Fruit fly (Drosophila melanogaster) whole organism, embryonic: ENCODE measurements around the gene CG31223.

Experiments used
- CG10321 ChIP-seq: fragments of 200-800 bp; sonication (Bioruptor generic); IDR thresholded peaks from 2 replicates; pipeline ENCODE4 v1.3.6; 2022; ENCODE audit warnings: missing biosample characterization, missing genetic modification characterization
- CG10565 ChIP-seq: fragments of 200-800 bp; sonication (Bioruptor generic); optimal IDR thresholded peaks from 3 replicates; lab custom pipeline; 2016; ENCODE audit warnings: missing biosample characterization, mild to moderate bottlenecking, missing genetic modification characterization
- CG11247 ChIP-seq: fragments of 200-800 bp; sonication (Bioruptor generic); IDR thresholded peaks from 2 replicates; pipeline ENCODE4 v1.3.6; 2022; ENCODE audit warnings: missing biosample characterization, missing genetic modification characterization
- CG11723 ChIP-seq: fragments of 200-800 bp; sonication (Bioruptor generic); optimal IDR thresholded peaks from 2 replicates; lab custom pipeline; 2017; ENCODE audit warnings: missing biosample characterization, mild to moderate bottlenecking, missing genetic modification characterization
- CG1233 ChIP-seq: fragments of 200-800 bp; sonication (Bioruptor generic); optimal IDR thresholded peaks from 4 replicates; lab custom pipeline; 2018; ENCODE audit warnings: missing biosample characterization, mild to moderate bottlenecking, missing genetic modification characterization
- CG13624 ChIP-seq: fragments of 200-800 bp; sonication (Bioruptor generic); optimal IDR thresholded peaks from 2 replicates; lab custom pipeline; 2016; ENCODE audit warnings: missing biosample characterization, missing genetic modification characterization
- CG14710 ChIP-seq: fragments of 200-800 bp; sonication (Bioruptor generic); optimal IDR thresholded peaks from 3 replicates; lab custom pipeline; 2019; ENCODE audit warnings: missing biosample characterization, mild to moderate bottlenecking, missing genetic modification characterization, moderate library complexity
- CG14860 ChIP-seq: fragments of 200-800 bp; sonication (Bioruptor generic); IDR thresholded peaks from 3 replicates; pipeline ENCODE4 v1.3.6; 2022; ENCODE audit warnings: missing biosample characterization, missing genetic modification characterization; ENCODE audit not compliant: partially characterized antibody
- CG17385 ChIP-seq: fragments of 200-800 bp; sonication (Bioruptor generic); optimal IDR thresholded peaks from 3 replicates; lab custom pipeline; 2018; ENCODE audit warnings: missing biosample characterization, mild to moderate bottlenecking, missing genetic modification characterization
- CG18476 ChIP-seq: fragments of 200-800 bp; sonication (Bioruptor generic); optimal IDR thresholded peaks from 2 replicates; lab custom pipeline; 2016; ENCODE audit warnings: missing biosample characterization, mild to moderate bottlenecking, missing genetic modification characterization
- CG2202 ChIP-seq: fragments of 200-800 bp; sonication (Bioruptor generic); optimal IDR thresholded peaks from 2 replicates; lab custom pipeline; 2018; ENCODE audit warnings: missing biosample characterization, mild to moderate bottlenecking, missing genetic modification characterization
- CG31441 ChIP-seq: fragments of 200-800 bp; sonication (Bioruptor generic); IDR thresholded peaks from 2 replicates; pipeline ENCODE4 v1.3.6; 2022; ENCODE audit warnings: missing biosample characterization, missing genetic modification characterization
- CG32532 ChIP-seq: fragments of 200-800 bp; sonication (Bioruptor generic); IDR thresholded peaks from 2 replicates; pipeline ENCODE4 v1.3.6; 2022; ENCODE audit warnings: missing biosample characterization, missing genetic modification characterization
- CG34422 ChIP-seq: fragments of 200-800 bp; sonication (Bioruptor generic); IDR thresholded peaks from 3 replicates; pipeline ENCODE4 v1.3.6; 2022; ENCODE audit warnings: missing biosample characterization, missing genetic modification characterization
- CG3838 ChIP-seq: fragments of 200-800 bp; sonication (Bioruptor generic); optimal IDR thresholded peaks from 3 replicates; lab custom pipeline; 2016; ENCODE audit warnings: missing biosample characterization, missing genetic modification characterization
- CG3995 ChIP-seq: fragments of 200-800 bp; sonication (Bioruptor generic); optimal IDR thresholded peaks from 3 replicates; lab custom pipeline; 2016; ENCODE audit warnings: missing biosample characterization, missing genetic modification characterization
- CG7987 ChIP-seq: fragments of 200-800 bp; sonication (Bioruptor generic); optimal IDR thresholded peaks from 2 replicates; lab custom pipeline; 2018; ENCODE audit warnings: missing biosample characterization, mild to moderate bottlenecking, missing genetic modification characterization, moderate library complexity
- D ChIP-seq, 2 experiments: fragments of 200-800 bp in 1 of 2; fragments of >200 bp in 1 of 2; sonication (Bioruptor generic) in 1 of 2; optimal IDR thresholded peaks; 2 replicates in 1 of 2; 3 replicates in 1 of 2; lab custom pipeline; 2017; ENCODE audit warnings: mild to moderate bottlenecking in 1 of 2, missing biosample characterization in 1 of 2, missing genetic modification characterization in 1 of 2, missing genetic modification reagents in 1 of 2
- Deaf1 ChIP-seq: fragments of 200-800 bp; optimal IDR thresholded peaks from 3 replicates; lab custom pipeline; 2019; ENCODE audit warnings: missing biosample characterization, mild to moderate bottlenecking, missing genetic modification characterization, moderate library complexity
- Dip2 ChIP-seq: fragments of 200-800 bp; sonication (Bioruptor generic); IDR thresholded peaks from 2 replicates; pipeline ENCODE4 v1.3.6; 2022; ENCODE audit warnings: missing biosample characterization, missing genetic modification characterization
- Dll ChIP-seq: fragments of 200-800 bp; sonication (Bioruptor generic); IDR thresholded peaks from 4 replicates; pipeline ENCODE4 v1.3.6; 2022; ENCODE audit warnings: missing biosample characterization, missing genetic modification characterization; ENCODE audit not compliant: partially characterized antibody
- Drgx ChIP-seq: fragments of 200-800 bp; sonication (Bioruptor generic); IDR thresholded peaks from 2 replicates; pipeline ENCODE4 v1.3.6; 2022; ENCODE audit warnings: missing biosample characterization, missing genetic modification characterization
- Elba2 ChIP-seq: fragments of 200-800 bp; sonication (Bioruptor generic); optimal IDR thresholded peaks from 3 replicates; lab custom pipeline; 2016; ENCODE audit warnings: missing biosample characterization, missing genetic modification characterization
- Hey ChIP-seq: fragments of 200-800 bp; sonication (Bioruptor generic); optimal IDR thresholded peaks from 3 replicates; lab custom pipeline; 2018; ENCODE audit warnings: missing biosample characterization, mild to moderate bottlenecking, missing genetic modification characterization
- HmgZ ChIP-seq: fragments of 200-800 bp; sonication (Bioruptor generic); optimal IDR thresholded peaks from 2 replicates; lab custom pipeline; 2018; ENCODE audit warnings: missing biosample characterization, mild to moderate bottlenecking, missing genetic modification characterization
- Hmx ChIP-seq: fragments of 200-800 bp; sonication (Bioruptor generic); optimal IDR thresholded peaks from 2 replicates; lab custom pipeline; 2016; ENCODE audit warnings: missing biosample characterization, missing genetic modification characterization
- MBD-R2 ChIP-seq: fragments of 200-800 bp; sonication (Bioruptor generic); IDR thresholded peaks from 2 replicates; pipeline ENCODE4 v1.3.6; 2022; ENCODE audit warnings: missing biosample characterization, missing genetic modification characterization
- Myb ChIP-seq: fragments of 200-800 bp; sonication (Bioruptor generic); optimal IDR thresholded peaks from 2 replicates; lab custom pipeline; 2016; ENCODE audit warnings: missing biosample characterization, missing genetic modification characterization
- PHDP ChIP-seq: fragments of 200-800 bp; sonication (Bioruptor generic); optimal IDR thresholded peaks from 3 replicates; lab custom pipeline; 2018; ENCODE audit warnings: missing biosample characterization, mild to moderate bottlenecking, missing genetic modification characterization, moderate library complexity
- Sin3A ChIP-seq: fragments of >200 bp; optimal IDR thresholded peaks from 2 replicates; lab custom pipeline; 2018
- Sry-δ ChIP-seq: fragments of 200-800 bp; sonication (Bioruptor generic); optimal IDR thresholded peaks from 2 replicates; lab custom pipeline; 2016; ENCODE audit warnings: missing biosample characterization, missing genetic modification characterization
- ac ChIP-seq: fragments of 200-800 bp; sonication (Bioruptor generic); optimal IDR thresholded peaks from 3 replicates; lab custom pipeline; 2017; ENCODE audit warnings: missing biosample characterization, mild to moderate bottlenecking, missing genetic modification characterization
- bab2 ChIP-seq: fragments of 200-800 bp; sonication (Bioruptor generic); optimal IDR thresholded peaks from 2 replicates; lab custom pipeline; 2016; ENCODE audit warnings: missing biosample characterization, missing genetic modification characterization
- bigmax ChIP-seq: fragments of 200-800 bp; sonication (Bioruptor generic); optimal IDR thresholded peaks from 2 replicates; lab custom pipeline; 2018; ENCODE audit warnings: missing biosample characterization, mild to moderate bottlenecking, missing genetic modification characterization
- crol ChIP-seq: fragments of 200-800 bp; sonication (Bioruptor generic); IDR thresholded peaks from 2 replicates; pipeline ENCODE4 v1.3.6; 2022; ENCODE audit warnings: missing biosample characterization, missing genetic modification characterization
- cwo ChIP-seq: fragments of 200-800 bp; sonication (Bioruptor generic); optimal IDR thresholded peaks from 3 replicates; lab custom pipeline; 2017; ENCODE audit warnings: missing biosample characterization, missing genetic modification characterization, mild to moderate bottlenecking, moderate library complexity, missing genetic modification reagents
- danr ChIP-seq: fragments of 200-800 bp; sonication (Bioruptor generic); IDR thresholded peaks from 2 replicates; pipeline ENCODE4 v1.3.6; 2022; ENCODE audit warnings: missing biosample characterization, missing genetic modification characterization
- dmrt99B ChIP-seq: fragments of 200-800 bp; sonication (Bioruptor generic); optimal IDR thresholded peaks from 2 replicates; lab custom pipeline; 2018; ENCODE audit warnings: missing biosample characterization, mild to moderate bottlenecking, missing genetic modification characterization, moderate library complexity
- grn ChIP-seq: fragments of 200-800 bp; sonication (Bioruptor generic); optimal IDR thresholded peaks from 3 replicates; lab custom pipeline; 2017; ENCODE audit warnings: missing biosample characterization, missing genetic modification characterization
- maf-S ChIP-seq: fragments of 200-800 bp; sonication (Bioruptor generic); optimal IDR thresholded peaks from 2 replicates; lab custom pipeline; 2016; ENCODE audit warnings: missing biosample characterization, missing genetic modification characterization
- mirr ChIP-seq: fragments of 200-800 bp; sonication (Bioruptor generic); optimal IDR thresholded peaks from 3 replicates; lab custom pipeline; 2018; ENCODE audit warnings: missing biosample characterization, mild to moderate bottlenecking, missing genetic modification characterization
- onecut ChIP-seq: fragments of 200-800 bp; sonication (Bioruptor generic); IDR thresholded peaks from 2 replicates; pipeline ENCODE4 v1.3.6; 2022; ENCODE audit warnings: missing biosample characterization, missing genetic modification characterization
- psq ChIP-seq: fragments of 200-800 bp; sonication (Bioruptor generic); optimal IDR thresholded peaks from 2 replicates; lab custom pipeline; 2017; ENCODE audit warnings: missing biosample characterization, missing genetic modification characterization
- scrt ChIP-seq: fragments of 200-800 bp; sonication (Bioruptor generic); optimal IDR thresholded peaks from 2 replicates; lab custom pipeline; 2018; ENCODE audit warnings: missing biosample characterization, mild to moderate bottlenecking, missing genetic modification characterization, moderate library complexity
- sens ChIP-seq: fragments of 200-800 bp; sonication (Bioruptor generic); peaks from one replicate; lab custom pipeline; 2016; ENCODE audit warnings: missing biosample characterization, missing genetic modification characterization
- sug ChIP-seq: fragments of 200-800 bp; optimal IDR thresholded peaks from 2 replicates; lab custom pipeline; 2019; ENCODE audit warnings: missing biosample characterization, mild to moderate bottlenecking, missing genetic modification characterization, moderate library complexity
- tna ChIP-seq: fragments of 200-800 bp; sonication (Bioruptor generic); IDR thresholded peaks from 2 replicates; pipeline ENCODE4 v1.3.6; 2022; ENCODE audit warnings: missing biosample characterization, missing genetic modification characterization; ENCODE audit not compliant: partially characterized antibody
- tup ChIP-seq: fragments of 200-800 bp; sonication (Bioruptor generic); optimal IDR thresholded peaks from 2 replicates; lab custom pipeline; 2016; ENCODE audit warnings: missing biosample characterization, mild to moderate bottlenecking, missing genetic modification characterization, moderate library complexity
- vvl ChIP-seq: fragments of 200-800 bp; sonication (Bioruptor generic); IDR thresholded peaks from 2 replicates; pipeline ENCODE4 v1.3.6; 2022; ENCODE audit warnings: missing biosample characterization, missing genetic modification characterization

The CG31223 gene

DNA sequence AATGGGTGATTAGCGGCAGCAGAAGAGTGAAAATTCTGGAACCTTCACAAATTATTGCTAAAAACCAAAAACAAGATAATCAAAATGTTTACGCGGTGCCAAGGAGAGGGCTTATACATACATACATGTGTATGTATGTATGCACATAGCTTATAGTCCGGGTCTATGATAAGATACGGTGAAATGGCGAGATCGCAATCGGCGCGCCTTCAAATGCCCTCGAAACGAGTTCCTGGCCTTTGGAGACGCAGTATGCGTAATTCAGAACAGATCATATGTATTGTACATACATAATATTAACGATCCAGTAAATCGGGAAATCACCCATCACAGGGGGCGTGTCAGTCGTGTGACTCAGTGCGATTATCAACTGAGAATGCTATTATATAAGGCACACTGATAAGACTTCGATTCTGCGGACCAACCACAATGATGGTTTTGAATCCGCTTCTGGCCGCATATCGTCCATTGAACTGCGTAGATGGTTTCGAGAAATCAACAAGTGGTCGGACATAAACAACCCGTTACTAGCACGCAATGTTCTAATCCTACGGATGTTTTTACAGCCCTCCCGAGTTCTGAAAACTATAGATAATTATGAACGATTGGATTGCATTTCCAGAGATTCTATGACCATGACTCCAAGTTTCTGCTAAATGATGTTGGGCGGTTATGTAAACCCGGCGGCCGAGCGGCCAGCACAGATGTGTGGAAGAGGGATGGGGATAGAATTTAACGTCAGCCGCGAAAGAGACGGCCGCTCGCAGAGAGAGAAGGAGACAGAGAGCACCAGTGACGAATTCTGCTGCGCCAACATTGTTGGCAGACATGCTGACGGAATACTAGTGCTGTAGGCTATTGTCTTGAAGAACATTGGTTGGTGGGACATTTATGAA is 2.2 kb upstream of the CG31223 start (continued):
- TF ChIP-seq crol (GFP tag; lab: Robert Waterston, UW) (peak; percentile 70), MBD-R2 (GFP tag; lab: Robert Waterston, UW) (peak; percentile 28; the same call in 1 of the 2 replicates), CG11247 (no peak), bigmax (GFP tag; lab: Kevin White, UChicago) (peak; percentile 47), CG10321 (GFP tag; lab: Robert Waterston, UW) (peak; percentile 85), CG10565 (GFP tag; lab: Kevin White, UChicago) (no peak), CG11723 (GFP tag; lab: Kevin White, UChicago) (no peak), Myb (peak; percentile 29), HmgZ (tag; lab: Kevin White, UChicago) (no peak), CG32532 (GFP tag; lab: Robert Waterston, UW) (peak; percentile 5; the same call in 1 of the 2 replicates), vvl (no peak; the same call in 1 of the 2 replicates), CG3838 (GFP tag; lab: Kevin White, UChicago) (no peak), Sin3A (lab: Kevin White, UChicago) (no peak), CG18476 (GFP tag; lab: Kevin White, UChicago) (no peak), cwo (GFP tag; lab: Kevin White, UChicago) (peak; percentile 47), D (optimal IDR thresholded peaks at IDR 0.05; lab: Kevin White, UChicago) (no peak), D (GFP tag; optimal IDR thresholded peaks at IDR 0.05; lab: Kevin White, UChicago) (no peak), CG17385 (GFP tag; lab: Kevin White, UChicago) (no peak), ac (GFP tag; lab: Kevin White, UChicago) (no peak), Hey (tag; lab: Kevin White, UChicago) (no peak), scrt (peak; percentile 87), CG7987 (GFP tag; lab: Kevin White, UChicago) (peak; percentile 15), danr (GFP tag; lab: Robert Waterston, UW) (no peak), Sry-δ (GFP tag; lab: Kevin White, UChicago) (no peak), tup (GFP tag; lab: Kevin White, UChicago) (no peak), grn (GFP tag; lab: Kevin White, UChicago) (peak; percentile 83), mirr (GFP tag; lab: Kevin White, UChicago) (peak; percentile 29), sug (tag; lab: Kevin White, UChicago) (peak; percentile 91), tna (GFP tag; lab: Robert Waterston, UW) (0 out of 2 replicates have a peak, but pooled peaks have one; percentile 29), Dll (GFP tag; lab: Robert Waterston, UW) (no peak), CG1233 (GFP tag; lab: Kevin White, UChicago) (no peak), psq (GFP tag; lab: Kevin White, UChicago) (no peak), maf-S (GFP tag; lab: Kevin White, UChicago) (no peak), CG13624 (GFP tag; lab: Kevin White, UChicago) (no peak), CG2202 (tag; lab: Kevin White, UChicago) (no peak), Dip2 (no peak), Hmx (GFP tag; lab: Kevin White, UChicago) (no peak), Deaf1 (tag; lab: Kevin White, UChicago) (peak; percentile 18), dmrt99B (tag; lab: Kevin White, UChicago) (no peak), CG31441 (GFP tag; lab: Robert Waterston, UW) (no peak), Drgx (no peak), PHDP (tag; lab: Kevin White, UChicago) (no peak), onecut (GFP tag; lab: Robert Waterston, UW) (no peak), Elba2 (GFP tag; lab: Kevin White, UChicago) (no peak), CG3995 (GFP tag; lab: Kevin White, UChicago) (no peak), CG34422 (GFP tag; lab: Robert Waterston, UW) (peak; percentile 39; the same call in 2 of the 3 replicates), CG14710 (tag; lab: Kevin White, UChicago) (no peak), CG14860 (no peak), sens (peak; percentile 61), bab2 (GFP tag; lab: Kevin White, UChicago) (no peak)
